Worm (Caenorhabditis elegans): ENCODE data around the gene K08E4.8.
A peak's percentile ranks its signal among the peaks of the same experiment; 100 is the strongest.

DNA sequence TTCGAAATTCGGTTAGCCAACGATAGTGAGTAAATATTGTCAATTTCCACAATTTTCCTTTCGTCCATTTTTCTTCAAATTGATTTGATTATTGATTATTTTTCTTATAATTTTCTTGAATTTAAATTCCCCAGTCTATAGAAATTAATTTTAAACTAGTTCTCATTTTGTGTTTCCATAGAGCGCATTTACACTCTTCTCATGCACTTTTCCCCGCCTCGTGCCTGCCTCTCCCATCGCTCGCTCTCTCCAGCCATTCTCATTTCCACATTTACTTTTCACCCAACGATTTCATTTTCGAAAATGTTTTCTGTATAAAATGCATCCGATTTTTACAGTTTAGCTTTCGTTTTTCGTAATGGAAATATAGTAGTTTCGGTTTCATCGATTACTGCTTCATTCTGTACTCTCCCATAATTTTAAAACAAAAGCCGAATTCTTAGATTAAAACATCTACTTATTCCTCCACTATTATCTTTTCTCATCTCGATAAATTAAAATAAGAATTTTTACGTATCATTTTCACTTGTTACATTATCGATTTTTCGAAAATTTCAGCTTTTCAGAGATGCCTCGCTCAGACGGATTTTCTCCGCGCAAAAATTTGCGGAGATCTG, 17.9 kb upstream of the K08E4.8 start, which contains the start of gene lex-1:
- TF ChIP-seq saeg-2 (GFP tag; IDR thresholded peaks at IDR 0.05) (no peak), zip-2 (tag; optimal IDR thresholded peaks at IDR 0.05) (no peak), unc-62 (GFP tag; optimal IDR thresholded peaks at IDR 0.05 in 1 of 2) (no peak), unc-62 (tag; optimal IDR thresholded peaks at IDR 0.05) (no peak), nhr-11 (tag; optimal IDR thresholded peaks at IDR 0.05) (no peak), F26F4.8 (GFP tag; conservative IDR thresholded peaks at IDR 0.05) (no peak), jun-1 (tag; optimal IDR thresholded peaks at IDR 0.05) (no peak), aly-2 (tag; optimal IDR thresholded peaks at IDR 0.05) (no peak), lin-13 (GFP tag; optimal IDR thresholded peaks at IDR 0.05) (no peak), dve-1 (tag; optimal IDR thresholded peaks at IDR 0.05; ENCODE audit: insufficient read depth) (no peak), ama-1 (optimal IDR thresholded peaks at IDR 0.05) (peak; percentile 48), hlh-30 (tag; optimal IDR thresholded peaks at IDR 0.05; ENCODE audit: insufficient read depth) (peak; percentile 90), pqm-1 (tag; optimal IDR thresholded peaks at IDR 0.05) (no peak), D1046.2 (GFP tag; IDR thresholded peaks at IDR 0.05) (no peak), lsy-2 (tag; optimal IDR thresholded peaks at IDR 0.05) (peak in 1 of 2 experiments; percentile 64)
